ENCODE assay signal across 5 fruit fly cellular contexts in the genomic region with DNA sequence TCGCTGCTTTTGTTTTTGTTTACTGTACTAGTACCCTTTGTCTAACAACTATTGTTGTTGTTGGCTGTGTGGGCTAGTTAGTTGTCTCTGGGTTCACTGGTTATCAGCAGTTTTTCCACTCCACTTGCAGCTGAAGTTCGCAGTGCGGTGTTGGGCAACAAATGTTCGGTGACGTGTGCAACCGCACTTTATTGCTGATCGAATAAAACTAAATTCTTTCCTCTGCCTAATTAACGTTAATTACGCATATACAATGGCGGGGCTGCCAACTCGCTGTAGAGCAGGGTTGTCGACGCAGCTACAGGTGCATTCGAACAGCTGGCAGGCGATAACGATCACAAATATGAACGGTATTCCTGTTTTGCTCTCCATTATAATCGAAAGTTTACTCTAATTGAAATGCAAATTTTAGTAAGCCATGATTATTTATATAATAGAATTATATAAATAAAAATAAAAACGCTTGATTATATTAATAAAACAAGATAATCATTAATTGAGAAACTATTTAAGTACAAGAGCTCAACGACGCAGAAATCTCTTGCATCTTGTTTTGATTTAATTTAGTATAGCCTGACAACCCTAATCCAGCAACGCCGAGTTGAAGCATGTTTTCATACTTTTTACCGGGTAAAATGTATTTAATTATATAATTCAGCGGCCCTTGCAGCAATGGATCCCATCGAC.
TF ChIP-seq lines count a peak whose summit lies in the region.

A gene (minus strand): TSS at position 276 of the 687 bp plus-strand sequence.
A gene (plus strand): TSS at position 566 of the 687 bp plus-strand sequence.
A gene (plus strand): TSS at position 566 of the 687 bp plus-strand sequence.

- peak; percentile 4 for TF ChIP-seq CTCF in whole organism, embryonic (GFP tag; optimal IDR thresholded peaks at IDR 0.05; lab: Kevin White, UChicago)

TF ChIP-seq in whole organism, adult, 20 proteins besides CTCF, POLR2A, EP300 and RAD21 (continues in another document):
- peak; percentile 51 for TF ChIP-seq Clk (GFP tag; optimal IDR thresholded peaks at IDR 0.05; lab: Kevin White, UChicago)
- TF ChIP-seq cnc (optimal IDR thresholded peaks at IDR 0.05; lab: Kevin White, UChicago): no peak
- TF ChIP-seq kay (GFP tag; lab: Kevin White, UChicago; ENCODE audit: borderline replicate concordance): no peak
- peak; percentile 90 for TF ChIP-seq CG7045 (GFP tag; optimal IDR thresholded peaks at IDR 0.05; lab: Kevin White, UChicago)
- no peak for TF ChIP-seq Hr96 (GFP tag; optimal IDR thresholded peaks at IDR 0.05; lab: Kevin White, UChicago)
- TF ChIP-seq toe (GFP tag; optimal IDR thresholded peaks at IDR 0.05; lab: Kevin White, UChicago): no peak
- peak; percentile 93 for TF ChIP-seq CG33017 (tag; optimal IDR thresholded peaks at IDR 0.05; lab: Kevin White, UChicago)
- TF ChIP-seq Mnt (GFP tag; optimal IDR thresholded peaks at IDR 0.05; lab: Kevin White, UChicago): peak; percentile 70
- TF ChIP-seq CG11617 (GFP tag; optimal IDR thresholded peaks at IDR 0.05; lab: Kevin White, UChicago): peak; percentile 96
- TF ChIP-seq CG14711 (tag; optimal IDR thresholded peaks at IDR 0.05; lab: Kevin White, UChicago): peak; percentile 99
- TF ChIP-seq tj (GFP tag; optimal IDR thresholded peaks at IDR 0.05; lab: Kevin White, UChicago): peak; percentile 88
- TF ChIP-seq bab1 (GFP tag; optimal IDR thresholded peaks at IDR 0.05; lab: Kevin White, UChicago): peak; percentile 86
- TF ChIP-seq ovo (GFP tag; optimal IDR thresholded peaks at IDR 0.05; lab: Kevin White, UChicago): peak; percentile 80
- TF ChIP-seq CG1620 (GFP tag; optimal IDR thresholded peaks at IDR 0.05; lab: Kevin White, UChicago): peak; percentile 75
- TF ChIP-seq pad (GFP tag; optimal IDR thresholded peaks at IDR 0.05; lab: Kevin White, UChicago): peak; percentile 69
- peak; percentile 80 for TF ChIP-seq Crg-1 (GFP tag; optimal IDR thresholded peaks at IDR 0.05; lab: Kevin White, UChicago)

TF ChIP-seq in whole organism, embryonic, 481 proteins besides CTCF, POLR2A, EP300 and RAD21 (continues in another document):
- TF ChIP-seq hkb (optimal IDR thresholded peaks at IDR 0.05; lab: Kevin White, UChicago) (no peak), hkb (GFP tag; IDR thresholded peaks at IDR 0.05; lab: Robert Waterston, UW) (peak; percentile 63; the same call in 1 of the 2 replicates), H2.0 (GFP tag; IDR thresholded peaks at IDR 0.05; lab: Robert Waterston, UW) (peak; percentile 80), sens (GFP tag; lab: Kevin White, UChicago) (peak; percentile 93), CG31365 (tag; optimal IDR thresholded peaks at IDR 0.05; lab: Kevin White, UChicago) (no peak), chm (GFP tag; IDR thresholded peaks at IDR 0.05; lab: Robert Waterston, UW) (peak; percentile 80), HLHmδ (GFP tag; optimal IDR thresholded peaks at IDR 0.05; lab: Kevin White, UChicago) (peak; percentile 67), CG1024 (GFP tag; IDR thresholded peaks at IDR 0.05; lab: Robert Waterston, UW) (no peak), slp2 (GFP tag; optimal IDR thresholded peaks at IDR 0.05; lab: Kevin White, UChicago) (peak; percentile 38), Rfx (GFP tag; IDR thresholded peaks at IDR 0.05; lab: Robert Waterston, UW) (peak; percentile 88), Hr39 (optimal IDR thresholded peaks at IDR 0.05; lab: Kevin White, UChicago) (no peak), al (GFP tag; IDR thresholded peaks at IDR 0.05; lab: Robert Waterston, UW) (peak; percentile 79), CG4617 (GFP tag; optimal IDR thresholded peaks at IDR 0.05; lab: Kevin White, UChicago; ENCODE audit: borderline replicate concordance) (peak; percentile 87), grau (tag; optimal IDR thresholded peaks at IDR 0.05; lab: Kevin White, UChicago) (peak; percentile 94), CG10147 (GFP tag; optimal IDR thresholded peaks at IDR 0.05; lab: Kevin White, UChicago) (peak; percentile 91), CG6854 (GFP tag; optimal IDR thresholded peaks at IDR 0.05; lab: Kevin White, UChicago) (peak; percentile 44)

TF ChIP-seq in whole organism, prepupa, 60 proteins besides CTCF, POLR2A, EP300 and RAD21 (continues in another document):
- TF ChIP-seq Sox102F (GFP tag; optimal IDR thresholded peaks at IDR 0.05; lab: Kevin White, UChicago): no peak
- no peak for TF ChIP-seq spab (GFP tag; optimal IDR thresholded peaks at IDR 0.05; lab: Kevin White, UChicago)
- TF ChIP-seq CG3919 (GFP tag; optimal IDR thresholded peaks at IDR 0.05; lab: Kevin White, UChicago): no peak
- peak; percentile 44 for TF ChIP-seq CG31627 (GFP tag; optimal IDR thresholded peaks at IDR 0.05; lab: Kevin White, UChicago)
- TF ChIP-seq CG8119 (GFP tag; IDR thresholded peaks at IDR 0.05; lab: Robert Waterston, UW): peak; percentile 80
- no peak for TF ChIP-seq Lpt (GFP tag; optimal IDR thresholded peaks at IDR 0.05; lab: Kevin White, UChicago)
- peak; percentile 70 for TF ChIP-seq CG6792 (GFP tag; optimal IDR thresholded peaks at IDR 0.05; lab: Kevin White, UChicago)
- TF ChIP-seq svp (GFP tag; lab: Kevin White, UChicago): no peak
- TF ChIP-seq CG16779 (tag; optimal IDR thresholded peaks at IDR 0.05; lab: Kevin White, UChicago): no peak
- TF ChIP-seq net (GFP tag; optimal IDR thresholded peaks at IDR 0.05; lab: Kevin White, UChicago): no peak
- TF ChIP-seq esn (GFP tag; optimal IDR thresholded peaks at IDR 0.05; lab: Kevin White, UChicago): peak; percentile 78
- peak; percentile 67 for TF ChIP-seq Sox15 (GFP tag; optimal IDR thresholded peaks at IDR 0.05; lab: Kevin White, UChicago)
- TF ChIP-seq Sox14 (GFP tag; optimal IDR thresholded peaks at IDR 0.05; lab: Kevin White, UChicago): peak; percentile 79
- peak; percentile 85 for TF ChIP-seq Ets96B (tag; optimal IDR thresholded peaks at IDR 0.05; lab: Kevin White, UChicago)
- TF ChIP-seq CG9139 (GFP tag; optimal IDR thresholded peaks at IDR 0.05; lab: Kevin White, UChicago): no peak
- peak; percentile 83 for TF ChIP-seq achi (GFP tag; optimal IDR thresholded peaks at IDR 0.05; lab: Kevin White, UChicago)
- no peak for TF ChIP-seq Hr39 (GFP tag; optimal IDR thresholded peaks at IDR 0.05; lab: Kevin White, UChicago)
- peak; percentile 85 for TF ChIP-seq CG10631 (GFP tag; optimal IDR thresholded peaks at IDR 0.05; lab: Kevin White, UChicago)

TF ChIP-seq in whole organism, pupa, 21 proteins besides CTCF, POLR2A, EP300 and RAD21:
- peak; percentile 79 for TF ChIP-seq CG32121 (GFP tag; IDR thresholded peaks at IDR 0.05; lab: Robert Waterston, UW)
- no peak for TF ChIP-seq CG10348 (GFP tag; IDR thresholded peaks at IDR 0.05; lab: Robert Waterston, UW)
- peak; percentile 23; the same call in 1 of the 3 replicates for TF ChIP-seq fd96Ca (GFP tag; IDR thresholded peaks at IDR 0.05; lab: Robert Waterston, UW)
- TF ChIP-seq CG17806 (tag; optimal IDR thresholded peaks at IDR 0.05; lab: Kevin White, UChicago): peak; percentile 83
- peak; percentile 89 for TF ChIP-seq CG8159 (tag; optimal IDR thresholded peaks at IDR 0.05; lab: Kevin White, UChicago)
- TF ChIP-seq Snoo (tag; optimal IDR thresholded peaks at IDR 0.05; lab: Kevin White, UChicago): peak; percentile 82
- TF ChIP-seq CG13204 (GFP tag; optimal IDR thresholded peaks at IDR 0.05; lab: Kevin White, UChicago): no peak
- TF ChIP-seq Pif1A (GFP tag; optimal IDR thresholded peaks at IDR 0.05; lab: Kevin White, UChicago): no peak
- peak; percentile 70 for TF ChIP-seq EcR (GFP tag; optimal IDR thresholded peaks at IDR 0.05; lab: Kevin White, UChicago)
- TF ChIP-seq Ets98B (GFP tag; IDR thresholded peaks at IDR 0.05; lab: Robert Waterston, UW): peak; percentile 57
- no peak for TF ChIP-seq CG8301 (tag; optimal IDR thresholded peaks at IDR 0.05; lab: Kevin White, UChicago)
- peak; percentile 90 for TF ChIP-seq CG15710 (tag; optimal IDR thresholded peaks at IDR 0.05; lab: Kevin White, UChicago)
- TF ChIP-seq CG34367 (tag; optimal IDR thresholded peaks at IDR 0.05; lab: Kevin White, UChicago): peak; percentile 73
- no peak for TF ChIP-seq Pif1B (GFP tag; optimal IDR thresholded peaks at IDR 0.05; lab: Kevin White, UChicago)
- no peak for TF ChIP-seq rn (GFP tag; IDR thresholded peaks at IDR 0.05; lab: Robert Waterston, UW)
- TF ChIP-seq CG4496 (GFP tag; IDR thresholded peaks at IDR 0.05; lab: Robert Waterston, UW): peak; percentile 82
- peak; percentile 51; the same call in 1 of the 2 replicates for TF ChIP-seq CG12605 (GFP tag; IDR thresholded peaks at IDR 0.05; lab: Robert Waterston, UW)
- peak; percentile 80 for TF ChIP-seq CG9948 (tag; optimal IDR thresholded peaks at IDR 0.05; lab: Kevin White, UChicago)
TF ChIP-seq in whole organism, pupa: peak in this region for 12.

TF ChIP-seq in whole organism, wandering third instar larva, 38 proteins besides CTCF, POLR2A, EP300 and RAD21:
- no peak for TF ChIP-seq Hr78 (GFP tag; optimal IDR thresholded peaks at IDR 0.05; lab: Kevin White, UChicago)
- TF ChIP-seq Jra (GFP tag; optimal IDR thresholded peaks at IDR 0.05; lab: Kevin White, UChicago): no peak
- peak; percentile 90 for TF ChIP-seq Sp1 (GFP tag; optimal IDR thresholded peaks at IDR 0.05; lab: Kevin White, UChicago)
- peak; percentile 78 for TF ChIP-seq sv (GFP tag; optimal IDR thresholded peaks at IDR 0.05; lab: Kevin White, UChicago)
- TF ChIP-seq Dfd (GFP tag; optimal IDR thresholded peaks at IDR 0.05; lab: Kevin White, UChicago): no peak
- TF ChIP-seq CG9705 (GFP tag; optimal IDR thresholded peaks at IDR 0.05; lab: Kevin White, UChicago): peak; percentile 81
- TF ChIP-seq rgr (GFP tag; optimal IDR thresholded peaks at IDR 0.05; lab: Kevin White, UChicago): peak; percentile 83
- peak; percentile 94 for TF ChIP-seq HLH106 (tag; optimal IDR thresholded peaks at IDR 0.05; lab: Kevin White, UChicago)
- peak; percentile 83 for TF ChIP-seq Vsx2 (GFP tag; optimal IDR thresholded peaks at IDR 0.05; lab: Kevin White, UChicago; ENCODE audit: partially characterized antibody)
- TF ChIP-seq CG32264 (GFP tag; optimal IDR thresholded peaks at IDR 0.05; lab: Kevin White, UChicago): no peak
- TF ChIP-seq ey (GFP tag; optimal IDR thresholded peaks at IDR 0.05; lab: Kevin White, UChicago): peak; percentile 47
- TF ChIP-seq brk (GFP tag; optimal IDR thresholded peaks at IDR 0.05; lab: Kevin White, UChicago): no peak
- peak in 1 of 2 experiments; percentile 87 for TF ChIP-seq foxo (GFP tag; optimal IDR thresholded peaks at IDR 0.05; lab: Kevin White, UChicago)
- peak; percentile 75 for TF ChIP-seq psq (GFP tag; optimal IDR thresholded peaks at IDR 0.05; lab: Kevin White, UChicago)
- peak; percentile 73 for TF ChIP-seq OdsH (GFP tag; optimal IDR thresholded peaks at IDR 0.05; lab: Kevin White, UChicago)
- no peak for TF ChIP-seq Rel (GFP tag; optimal IDR thresholded peaks at IDR 0.05; lab: Kevin White, UChicago)
- TF ChIP-seq Rel (tag; optimal IDR thresholded peaks at IDR 0.05; lab: Kevin White, UChicago): peak; percentile 77
